Fruit fly (Drosophila melanogaster): ENCODE measurements around the gene CG34140.

CG34140 gene

DNA sequence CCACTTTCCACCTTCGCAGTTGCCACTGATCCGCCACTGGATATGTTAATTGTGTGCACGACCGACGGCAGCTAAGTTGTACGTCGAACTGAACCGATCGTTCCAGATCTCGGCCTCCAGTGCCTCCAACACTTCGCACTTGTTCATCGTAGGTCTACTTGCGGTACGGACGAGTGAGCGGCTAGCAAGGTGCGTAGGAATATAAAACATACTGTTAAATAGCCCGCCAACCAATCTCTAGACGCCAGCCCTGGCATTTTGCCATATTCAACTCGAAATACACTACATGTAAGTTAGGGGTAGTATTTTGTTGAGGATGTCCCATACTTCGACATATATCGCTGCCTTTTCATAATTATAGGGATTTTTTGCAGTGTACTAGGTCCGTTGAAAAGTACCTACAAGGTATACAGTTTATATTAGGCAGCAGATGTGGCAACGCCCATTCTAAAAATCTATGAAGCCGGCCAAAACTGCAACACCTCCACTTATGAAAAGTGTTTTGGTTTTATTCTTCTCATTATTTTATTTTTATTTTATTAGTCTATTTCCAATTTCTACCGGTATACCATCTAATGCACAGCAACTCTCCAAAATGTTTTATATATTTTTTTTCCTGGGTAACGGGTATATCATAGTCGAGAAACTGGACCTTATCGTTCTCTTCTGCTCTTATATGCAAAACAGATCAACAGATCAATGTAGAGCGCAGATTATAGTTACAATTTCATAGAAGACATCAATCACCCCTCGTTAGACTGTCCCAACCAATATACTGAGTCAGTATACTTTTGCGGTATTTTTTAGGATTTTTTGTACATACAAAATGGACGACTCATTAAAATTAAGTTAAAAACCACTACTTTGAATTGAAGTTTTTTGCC is 39.0 kb upstream of the CG34140 start, which contains the start of the genes pyx and CG33229:
Gene pyx (minus strand): TSS at position 51 of the 884 bp plus-strand sequence.
Gene CG33229 (plus strand): TSS at position 834 of the 884 bp plus-strand sequence.
- TF ChIP-seq HmgZ (tag; optimal IDR thresholded peaks at IDR 0.05) (peak; percentile 56), CG7839 (tag; optimal IDR thresholded peaks at IDR 0.05) (peak; percentile 87), zfh2 (GFP tag; optimal IDR thresholded peaks at IDR 0.05) (peak; percentile 94), Scr (GFP tag; IDR thresholded peaks at IDR 0.05; ENCODE audit: partially characterized antibody) (peak; percentile 19; the same call in 1 of the 2 replicates), C15 (GFP tag; IDR thresholded peaks at IDR 0.05) (peak; percentile 66; the same call in 1 of the 3 replicates), CG4328 (GFP tag; optimal IDR thresholded peaks at IDR 0.05) (peak; percentile 77), CG12155 (GFP tag; optimal IDR thresholded peaks at IDR 0.05) (peak; percentile 87), HLH3B (GFP tag; IDR thresholded peaks at IDR 0.05) (peak; percentile 77; the same call in 1 of the 2 replicates), CG7987 (GFP tag; optimal IDR thresholded peaks at IDR 0.05) (peak; percentile 18), CG11560 (tag; IDR thresholded peaks at IDR 0.05) (peak; percentile 71; the same call in 1 of the 3 replicates), aop (GFP tag; IDR thresholded peaks at IDR 0.05) (peak; percentile 70), NC2β (GFP tag; optimal IDR thresholded peaks at IDR 0.05) (peak; percentile 53), sd (tag; optimal IDR thresholded peaks at IDR 0.05) (peak; percentile 31), Blimp-1 (GFP tag; optimal IDR thresholded peaks at IDR 0.05) (no peak), cwo (GFP tag; optimal IDR thresholded peaks at IDR 0.05) (peak; percentile 72), CG14667 (GFP tag; IDR thresholded peaks at IDR 0.05) (peak; percentile 67), CG14050 (GFP tag; IDR thresholded peaks at IDR 0.05) (peak; percentile 68), CG8478 (optimal IDR thresholded peaks at IDR 0.05) (no peak), CG15696 (tag; optimal IDR thresholded peaks at IDR 0.05) (peak; percentile 78), CG6654 (GFP tag; optimal IDR thresholded peaks at IDR 0.05) (peak; percentile 69), Mrtf (GFP tag; IDR thresholded peaks at IDR 0.05) (peak; percentile 85), lbe (GFP tag; optimal IDR thresholded peaks at IDR 0.05) (no peak), CG7372 (GFP tag; IDR thresholded peaks at IDR 0.05) (peak; percentile 87), CG31224 (GFP tag; IDR thresholded peaks at IDR 0.05) (peak; percentile 79), CG43689 (GFP tag; IDR thresholded peaks at IDR 0.05) (peak; percentile 60), unc-4 (GFP tag; IDR thresholded peaks at IDR 0.05; ENCODE audit: partially characterized antibody) (0 out of 2 replicates have a peak, but pooled peaks have one; percentile 27), CG10431 (GFP tag; optimal IDR thresholded peaks at IDR 0.05) (peak; percentile 78), CG32772 (GFP tag; IDR thresholded peaks at IDR 0.05) (peak; percentile 74; the same call in 1 of the 2 replicates), CG6854 (GFP tag; optimal IDR thresholded peaks at IDR 0.05) (peak; percentile 19), lov (optimal IDR thresholded peaks at IDR 0.05) (no peak), lov (GFP tag; IDR thresholded peaks at IDR 0.05) (no peak), mam (GFP tag; optimal IDR thresholded peaks at IDR 0.05) (peak; percentile 90), Usf (GFP tag; optimal IDR thresholded peaks at IDR 0.05) (peak; percentile 86), slp2 (GFP tag; optimal IDR thresholded peaks at IDR 0.05) (peak; percentile 69), E2f1 (GFP tag; IDR thresholded peaks at IDR 0.05) (peak; percentile 75), CG3726 (GFP tag; IDR thresholded peaks at IDR 0.05) (0 out of 3 replicates have a peak, but pooled peaks have one; percentile 56), CG18599 (GFP tag; optimal IDR thresholded peaks at IDR 0.05) (peak; percentile 82), Atf-2 (GFP tag; optimal IDR thresholded peaks at IDR 0.05) (peak; percentile 78), CG11696 (GFP tag; IDR thresholded peaks at IDR 0.05) (peak; percentile 71), Lim3 (GFP tag; IDR thresholded peaks at IDR 0.05) (no peak; the same call in 1 of the 2 replicates), gce (GFP tag; IDR thresholded peaks at IDR 0.05) (peak; percentile 60; the same call in 2 of the 3 replicates), kni (GFP tag; optimal IDR thresholded peaks at IDR 0.05) (peak; percentile 29), MESR4 (GFP tag; optimal IDR thresholded peaks at IDR 0.05) (no peak), zf30C (GFP tag; optimal IDR thresholded peaks at IDR 0.05) (peak; percentile 93), Lpt (GFP tag; optimal IDR thresholded peaks at IDR 0.05) (no peak), NC2α (GFP tag; optimal IDR thresholded peaks at IDR 0.05) (no peak), CG2875 (GFP tag; optimal IDR thresholded peaks at IDR 0.05) (peak; percentile 33), CG4730 (GFP tag; IDR thresholded peaks at IDR 0.05) (peak; percentile 64), Kr (GFP tag; optimal IDR thresholded peaks at IDR 0.05) (no peak)

Data from whole organism, embryonic.